Fruit fly (Drosophila melanogaster) whole organism, embryonic: ENCODE results near the gene Cipc.

ENCODE experiments used
- Adf1 ChIP-seq: fragments of 200-800 bp; sonication (Bioruptor generic); IDR thresholded peaks from 2 replicates; pipeline ENCODE4 v1.3.6; 2022; ENCODE audit warnings: missing biosample characterization, missing genetic modification characterization
- Bgb ChIP-seq: fragments of 200-800 bp; sonication (Bioruptor generic); IDR thresholded peaks from 2 replicates; pipeline ENCODE4 v1.3.6; 2022; ENCODE audit warnings: missing biosample characterization, missing genetic modification characterization; ENCODE audit not compliant: partially characterized antibody
- CG10209 ChIP-seq: fragments of 200-800 bp; sonication (Bioruptor generic); optimal IDR thresholded peaks from 3 replicates; lab custom pipeline; 2017; ENCODE audit warnings: missing biosample characterization, mild to moderate bottlenecking, missing genetic modification characterization, missing genetic modification reagents
- CG11093 ChIP-seq: fragments of 200-800 bp; sonication (Bioruptor generic); IDR thresholded peaks from 3 replicates; pipeline ENCODE4 v1.3.6; 2022; ENCODE audit warnings: missing biosample characterization, missing genetic modification characterization
- CG11696 ChIP-seq: fragments of 200-800 bp; sonication (Bioruptor generic); IDR thresholded peaks from 2 replicates; pipeline ENCODE4 v1.3.6; 2022; ENCODE audit warnings: missing biosample characterization, missing genetic modification characterization
- CG12071 ChIP-seq: fragments of 200-800 bp; sonication (Bioruptor generic); optimal IDR thresholded peaks from 3 replicates; lab custom pipeline; 2018; ENCODE audit warnings: missing biosample characterization, mild to moderate bottlenecking, missing genetic modification characterization
- CG14014 ChIP-seq: fragments of 200-800 bp; sonication (Bioruptor generic); IDR thresholded peaks from 2 replicates; pipeline ENCODE4 v1.3.6; 2022; ENCODE audit warnings: missing biosample characterization, missing genetic modification characterization
- CG15269 ChIP-seq: fragments of 200-800 bp; sonication (Bioruptor generic); optimal IDR thresholded peaks from 2 replicates; lab custom pipeline; 2018; ENCODE audit warnings: missing biosample characterization, mild to moderate bottlenecking, missing genetic modification characterization, moderate library complexity
- CG15514 ChIP-seq: fragments of 200-800 bp; sonication (Bioruptor generic); optimal IDR thresholded peaks from 3 replicates; lab custom pipeline; 2017; ENCODE audit warnings: missing biosample characterization, missing genetic modification characterization, mild to moderate bottlenecking, moderate library complexity, missing genetic modification reagents
- CG16815 ChIP-seq: fragments of 200-800 bp; sonication (Bioruptor generic); optimal IDR thresholded peaks from 3 replicates; lab custom pipeline; 2017; ENCODE audit warnings: missing biosample characterization, mild to moderate bottlenecking, missing genetic modification characterization
- CG16863 ChIP-seq: fragments of 200-800 bp; sonication (Bioruptor generic); optimal IDR thresholded peaks from 3 replicates; lab custom pipeline; 2016; ENCODE audit warnings: missing biosample characterization, missing genetic modification characterization
- CG17359 ChIP-seq: fragments of 200-800 bp; sonication (Bioruptor generic); optimal IDR thresholded peaks from 3 replicates; lab custom pipeline; 2018; ENCODE audit warnings: missing biosample characterization, mild to moderate bottlenecking, missing genetic modification characterization, moderate library complexity
- CG18599 ChIP-seq: fragments of 200-800 bp; sonication (Bioruptor generic); optimal IDR thresholded peaks from 3 replicates; lab custom pipeline; 2017; ENCODE audit warnings: missing biosample characterization, missing genetic modification characterization, mild to moderate bottlenecking, moderate library complexity, missing genetic modification reagents
- CG2120 ChIP-seq: fragments of 200-800 bp; sonication (Bioruptor generic); optimal IDR thresholded peaks from 3 replicates; lab custom pipeline; 2016; ENCODE audit warnings: missing biosample characterization, missing genetic modification characterization
- CG2889 ChIP-seq: fragments of 200-800 bp; sonication (Bioruptor generic); IDR thresholded peaks from 3 replicates; pipeline ENCODE4 v1.3.6; 2022; ENCODE audit warnings: missing biosample characterization, missing genetic modification characterization
- CG30020 ChIP-seq: fragments of 200-800 bp; optimal IDR thresholded peaks from 2 replicates; lab custom pipeline; 2019; ENCODE audit warnings: missing biosample characterization, mild to moderate bottlenecking, missing genetic modification characterization, moderate library complexity
- CG31224 ChIP-seq: fragments of 200-800 bp; sonication (Bioruptor generic); IDR thresholded peaks from 2 replicates; pipeline ENCODE4 v1.3.6; 2022; ENCODE audit warnings: missing biosample characterization, missing genetic modification characterization
- CG31365 ChIP-seq: fragments of 200-800 bp; sonication (Bioruptor generic); optimal IDR thresholded peaks from 2 replicates; lab custom pipeline; 2018; ENCODE audit warnings: missing biosample characterization, mild to moderate bottlenecking, missing genetic modification characterization
- CG32772 ChIP-seq: fragments of 200-800 bp; sonication (Bioruptor generic); IDR thresholded peaks from 2 replicates; pipeline ENCODE4 v1.3.6; 2022; ENCODE audit warnings: missing biosample characterization, missing genetic modification characterization
- CG8290 ChIP-seq, 3 experiments: fragments of 200-800 bp; sonication (Bioruptor generic); optimal IDR thresholded peaks; 2 replicates each; lab custom pipeline; 2016 to 2019; ENCODE audit warnings: missing biosample characterization in 3 of 3, missing genetic modification characterization in 3 of 3, mild to moderate bottlenecking in 2 of 3, moderate library complexity in 1 of 3
- CG8388 ChIP-seq: fragments of 200-800 bp; sonication (Bioruptor generic); optimal IDR thresholded peaks from 2 replicates; lab custom pipeline; 2019; ENCODE audit warnings: missing biosample characterization, mild to moderate bottlenecking, missing genetic modification characterization, moderate library complexity
- CG9609 ChIP-seq: fragments of 200-800 bp; sonication (Bioruptor generic); optimal IDR thresholded peaks from 3 replicates; lab custom pipeline; 2016; ENCODE audit warnings: missing biosample characterization, missing genetic modification characterization
- CG9932 ChIP-seq: fragments of 200-800 bp; sonication (Bioruptor generic); IDR thresholded peaks from 2 replicates; pipeline ENCODE4 v1.3.6; 2022; ENCODE audit warnings: missing biosample characterization, missing genetic modification characterization
- Dbx ChIP-seq: fragments of 200-800 bp; sonication (Bioruptor generic); IDR thresholded peaks from 3 replicates; pipeline ENCODE4 v1.3.6; 2022; ENCODE audit warnings: missing biosample characterization, missing genetic modification characterization
- Dip3 ChIP-seq: fragments of 200-800 bp; sonication (Bioruptor generic); optimal IDR thresholded peaks from 3 replicates; lab custom pipeline; 2016; ENCODE audit warnings: missing biosample characterization, missing genetic modification characterization
- E2f1 ChIP-seq: fragments of 200-800 bp; sonication (Bioruptor generic); IDR thresholded peaks from 2 replicates; pipeline ENCODE4 v1.3.6; 2022; ENCODE audit warnings: missing biosample characterization, missing genetic modification characterization
- HLH4C ChIP-seq: fragments of 200-800 bp; sonication (Bioruptor generic); IDR thresholded peaks from 3 replicates; pipeline ENCODE4 v1.3.6; 2022; ENCODE audit warnings: missing biosample characterization, missing genetic modification characterization; ENCODE audit not compliant: partially characterized antibody
- Hr51 ChIP-seq, 2 experiments: fragments of 200-800 bp; sonication (Bioruptor generic); optimal IDR thresholded peaks; 2 replicates in 1 of 2; 3 replicates in 1 of 2; lab custom pipeline; 2016 to 2018; ENCODE audit warnings: missing biosample characterization in 2 of 2, missing genetic modification characterization in 2 of 2, mild to moderate bottlenecking in 1 of 2, moderate library complexity in 1 of 2
- MTF-1 ChIP-seq: fragments of 200-800 bp; sonication (Bioruptor generic); optimal IDR thresholded peaks from 2 replicates; lab custom pipeline; 2018; ENCODE audit warnings: missing biosample characterization, mild to moderate bottlenecking, missing genetic modification characterization, borderline replicate concordance
- Meics ChIP-seq: fragments of 200-800 bp; sonication (Bioruptor generic); optimal IDR thresholded peaks from 2 replicates; lab custom pipeline; 2017; ENCODE audit warnings: missing biosample characterization, mild to moderate bottlenecking, missing genetic modification characterization
- Mrtf ChIP-seq: fragments of 200-800 bp; sonication (Bioruptor generic); IDR thresholded peaks from 3 replicates; pipeline ENCODE4 v1.3.6; 2022; ENCODE audit warnings: missing biosample characterization, missing genetic modification characterization
- NFAT ChIP-seq: fragments of 200-800 bp; sonication (Bioruptor generic); IDR thresholded peaks from 2 replicates; pipeline ENCODE4 v1.3.6; 2022; ENCODE audit warnings: missing biosample characterization, missing genetic modification characterization
- Sox102F ChIP-seq: fragments of 200-800 bp; sonication (Bioruptor generic); optimal IDR thresholded peaks from 2 replicates; lab custom pipeline; 2018; ENCODE audit warnings: missing biosample characterization, mild to moderate bottlenecking, missing genetic modification characterization, moderate library complexity
- Stat92E ChIP-seq, 3 experiments: fragments of >200 bp in 2 of 3; fragments of 200-800 bp in 1 of 3; sonication (Bioruptor generic) in 1 of 3; optimal IDR thresholded peaks; 2 replicates each; lab custom pipeline; 2017 to 2019; ENCODE audit warnings: missing biosample characterization in 3 of 3, missing genetic modification characterization in 3 of 3, mild to moderate bottlenecking in 1 of 3, moderate library complexity in 1 of 3
- cas ChIP-seq: fragments of 200-800 bp; sonication (Bioruptor generic); IDR thresholded peaks from 2 replicates; pipeline ENCODE4 v1.3.6; 2022; ENCODE audit warnings: missing biosample characterization, missing genetic modification characterization
- cato ChIP-seq: fragments of 200-800 bp; sonication (Bioruptor generic); optimal IDR thresholded peaks from 2 replicates; lab custom pipeline; 2016; ENCODE audit warnings: missing biosample characterization, missing genetic modification characterization, borderline replicate concordance
- cg ChIP-seq: fragments of 200-800 bp; sonication (Bioruptor generic); optimal IDR thresholded peaks from 3 replicates; lab custom pipeline; 2019; ENCODE audit warnings: missing biosample characterization, mild to moderate bottlenecking, missing genetic modification characterization, moderate library complexity
- crol ChIP-seq: fragments of 200-800 bp; sonication (Bioruptor generic); IDR thresholded peaks from 2 replicates; pipeline ENCODE4 v1.3.6; 2022; ENCODE audit warnings: missing biosample characterization, missing genetic modification characterization
- cwo ChIP-seq: fragments of 200-800 bp; sonication (Bioruptor generic); optimal IDR thresholded peaks from 3 replicates; lab custom pipeline; 2017; ENCODE audit warnings: missing biosample characterization, missing genetic modification characterization, mild to moderate bottlenecking, moderate library complexity, missing genetic modification reagents
- danr ChIP-seq: fragments of 200-800 bp; sonication (Bioruptor generic); IDR thresholded peaks from 2 replicates; pipeline ENCODE4 v1.3.6; 2022; ENCODE audit warnings: missing biosample characterization, missing genetic modification characterization
- ham ChIP-seq: fragments of 200-800 bp; sonication (Bioruptor generic); IDR thresholded peaks from 2 replicates; pipeline ENCODE4 v1.3.6; 2022; ENCODE audit warnings: missing biosample characterization, missing genetic modification characterization
- jigr1 ChIP-seq: fragments of 200-800 bp; sonication (Bioruptor generic); IDR thresholded peaks from 3 replicates; pipeline ENCODE4 v1.3.6; 2022; ENCODE audit warnings: missing biosample characterization, missing genetic modification characterization
- kay ChIP-seq: fragments of 200-800 bp; sonication (Bioruptor generic); optimal IDR thresholded peaks from 2 replicates; lab custom pipeline; 2016; ENCODE audit warnings: missing biosample characterization, missing genetic modification characterization
- nerfin-1 ChIP-seq: fragments of 200-800 bp; sonication (Bioruptor generic); optimal IDR thresholded peaks from 3 replicates; lab custom pipeline; 2019; ENCODE audit warnings: missing biosample characterization, mild to moderate bottlenecking, missing genetic modification characterization, moderate library complexity
- prd ChIP-seq, 3 experiments: fragments of >200 bp in 2 of 3; fragments of 200-800 bp in 1 of 3; sonication (Bioruptor generic) in 1 of 3; optimal IDR thresholded peaks in 2 of 3; IDR thresholded peaks in 1 of 3; 2 replicates in 2 of 3; 3 replicates in 1 of 3; pipeline versions ENCODE4 v1.3.6 to Lab custom; 2017 to 2022; ENCODE audit warnings: missing biosample characterization in 1 of 3, missing genetic modification characterization in 1 of 3
- pros ChIP-seq: fragments of 200-800 bp; sonication (Bioruptor generic); optimal IDR thresholded peaks from 3 replicates; lab custom pipeline; 2019; ENCODE audit warnings: missing biosample characterization, mild to moderate bottlenecking, missing genetic modification characterization, moderate library complexity
- sc ChIP-seq, 3 experiments: fragments of >200 bp in 2 of 3; fragments of 200-800 bp in 1 of 3; sonication (Bioruptor generic) in 1 of 3; optimal IDR thresholded peaks; 2 replicates in 2 of 3; 3 replicates in 1 of 3; lab custom pipeline; 2017; ENCODE audit warnings: mild to moderate bottlenecking in 1 of 3, missing biosample characterization in 1 of 3, missing genetic modification characterization in 1 of 3, missing genetic modification reagents in 1 of 3
- zfh2 ChIP-seq: fragments of 200-800 bp; sonication (Bioruptor generic); optimal IDR thresholded peaks from 2 replicates; lab custom pipeline; 2016; ENCODE audit warnings: missing biosample characterization, missing genetic modification characterization

The Cipc gene

dm6 chr3R:26121785-26122184, 15.1 kb downstream of the Cipc start (continued):
- no peak for TF ChIP-seq cato (GFP tag; lab: Kevin White, UChicago)
- no peak for TF ChIP-seq crol (GFP tag; lab: Robert Waterston, UW)
- no peak for TF ChIP-seq pros (GFP tag; lab: Kevin White, UChicago)
- peak; percentile 52 for TF ChIP-seq zfh2 (GFP tag; lab: Kevin White, UChicago)
- no peak for TF ChIP-seq jigr1 (GFP tag; lab: Robert Waterston, UW)
- TF ChIP-seq CG31365 (tag; lab: Kevin White, UChicago), result no peak
- no peak for TF ChIP-seq cwo (GFP tag; lab: Kevin White, UChicago)
- TF ChIP-seq E2f1 (GFP tag; lab: Robert Waterston, UW), result peak; percentile 62
- peak; percentile 24; the same call in 1 of the 2 replicates for TF ChIP-seq CG31224 (GFP tag; lab: Robert Waterston, UW)
- TF ChIP-seq Sox102F, result peak; percentile 69
- TF ChIP-seq Adf1, result no peak
- no peak for TF ChIP-seq HLH4C (GFP tag; lab: Robert Waterston, UW)
- TF ChIP-seq cg (GFP tag; lab: Kevin White, UChicago), result no peak
- TF ChIP-seq CG14014 (GFP tag; lab: Robert Waterston, UW), result no peak
- peak; percentile 36 for TF ChIP-seq CG15514
- TF ChIP-seq kay (GFP tag; lab: Kevin White, UChicago), result no peak
- no peak for TF ChIP-seq prd (optimal IDR thresholded peaks at IDR 0.05; lab: Kevin White, UChicago)
- peak; percentile 48; the same call in 2 of the 3 replicates for TF ChIP-seq prd (GFP tag; IDR thresholded peaks at IDR 0.05; lab: Robert Waterston, UW)
- TF ChIP-seq Dbx, result peak; percentile 58; the same call in 1 of the 3 replicates
- peak; percentile 23 for TF ChIP-seq CG10209 (GFP tag; lab: Kevin White, UChicago)
- TF ChIP-seq Stat92E (GFP tag; optimal IDR thresholded peaks at IDR 0.05; lab: Kevin White, UChicago), result no peak
- TF ChIP-seq CG12071 (GFP tag; lab: Kevin White, UChicago), result peak; percentile 33
- TF ChIP-seq Meics (GFP tag; lab: Kevin White, UChicago), result peak; percentile 19
- TF ChIP-seq CG2120, result peak; percentile 67
- no peak for TF ChIP-seq CG11696
- TF ChIP-seq CG11093 (GFP tag; lab: Robert Waterston, UW), result no peak
- peak; percentile 11; the same call in 1 of the 3 replicates for TF ChIP-seq CG2889 (GFP tag; lab: Robert Waterston, UW)
- TF ChIP-seq CG32772 (GFP tag; lab: Robert Waterston, UW), result peak; percentile 55
- no peak for TF ChIP-seq sc (optimal IDR thresholded peaks at IDR 0.05; lab: Kevin White, UChicago)
- no peak for TF ChIP-seq sc (GFP tag; optimal IDR thresholded peaks at IDR 0.05; lab: Kevin White, UChicago)
- peak; percentile 13 to 71 for TF ChIP-seq Hr51 (GFP tag; optimal IDR thresholded peaks at IDR 0.05; lab: Kevin White, UChicago)
- TF ChIP-seq CG16863 (GFP tag; lab: Kevin White, UChicago), result peak; percentile 38
- no peak for TF ChIP-seq CG16815
- peak; percentile 59 for TF ChIP-seq CG18599
- no peak for TF ChIP-seq ham (GFP tag; lab: Robert Waterston, UW)
- peak; percentile 18 for TF ChIP-seq CG8388 (GFP tag; lab: Kevin White, UChicago)
- TF ChIP-seq CG8290 (GFP tag; optimal IDR thresholded peaks at IDR 0.05; lab: Kevin White, UChicago), result no peak
- TF ChIP-seq CG8290 (tag; optimal IDR thresholded peaks at IDR 0.05; lab: Kevin White, UChicago), result peak in 1 of 2 experiments; percentile 59
- no peak for TF ChIP-seq Mrtf (GFP tag; lab: Robert Waterston, UW)
- TF ChIP-seq nerfin-1 (tag; lab: Kevin White, UChicago), result no peak
- TF ChIP-seq Bgb (GFP tag; lab: Robert Waterston, UW), result no peak
- peak; percentile 43 for TF ChIP-seq Dip3 (GFP tag; lab: Kevin White, UChicago)
- no peak for TF ChIP-seq CG9609 (GFP tag; lab: Kevin White, UChicago)
- peak; percentile 47 for TF ChIP-seq CG9932 (GFP tag; lab: Robert Waterston, UW)
- TF ChIP-seq NFAT, result no peak
- no peak for TF ChIP-seq CG30020 (tag; lab: Kevin White, UChicago)
- TF ChIP-seq cas, result no peak
- TF ChIP-seq MTF-1 (GFP tag; lab: Kevin White, UChicago), result no peak
- TF ChIP-seq CG15269 (tag; lab: Kevin White, UChicago), result peak; percentile 61
- no peak for TF ChIP-seq danr (GFP tag; lab: Robert Waterston, UW)
- TF ChIP-seq CG17359, result peak; percentile 52
